Worm (Caenorhabditis elegans) whole organism, young adult: ENCODE results near the gene F57B1.6.

Experiments used
- B0336.3 ChIP-seq: fragments of 200-800 bp; sonication (Bioruptor generic); IDR thresholded peaks from 2 replicates; pipeline ENCODE4 v1.3.6; 2022; ENCODE audit warnings: missing genetic modification characterization, missing compliant biosample characterization
- C06A6.2 ChIP-seq: fragments of 200-800 bp; sonication (Bioruptor generic); conservative IDR thresholded peaks from 2 replicates; pipeline ENCODE4 v1.3.6; 2022; ENCODE audit warnings: missing genetic modification characterization, missing compliant biosample characterization
- F10E7.11 ChIP-seq: sonication (generic microtip); optimal IDR thresholded peaks from 2 replicates; lab custom pipeline; 2017; ENCODE audit warnings: mild to moderate bottlenecking, missing genetic modification characterization, moderate library complexity, missing compliant biosample characterization
- F23B12.7 ChIP-seq: sonication (generic microtip); optimal IDR thresholded peaks from 2 replicates; lab custom pipeline; 2017; ENCODE audit warnings: missing genetic modification characterization, mild to moderate bottlenecking, missing compliant biosample characterization, antibody characterized with exemption, moderate library complexity; ENCODE audit not compliant: insufficient read depth
- F37B4.10 ChIP-seq: fragments of 200-800 bp; sonication (Bioruptor generic); IDR thresholded peaks from 2 replicates; pipeline ENCODE4 v1.3.6; 2022; ENCODE audit warnings: missing genetic modification characterization, missing compliant biosample characterization
- K12H6.12 ChIP-seq: fragments of 200-800 bp; sonication (Bioruptor generic); optimal IDR thresholded peaks from 2 replicates; lab custom pipeline; 2018; ENCODE audit warnings: mild to moderate bottlenecking, missing genetic modification characterization, missing compliant biosample characterization
- T07F8.4 ChIP-seq: sonication (generic microtip); optimal IDR thresholded peaks from 2 replicates; lab custom pipeline; 2016; ENCODE audit warnings: mild to moderate bottlenecking, missing genetic modification characterization, moderate library complexity, missing compliant biosample characterization
- T26A5.8 ChIP-seq: sonication (generic microtip); optimal IDR thresholded peaks from 2 replicates; lab custom pipeline; 2016; ENCODE audit warnings: missing genetic modification characterization, missing compliant biosample characterization
- Y53G8AR.9 ChIP-seq: fragments of 200-800 bp; sonication (Bioruptor generic); conservative IDR thresholded peaks from 2 replicates; pipeline ENCODE4 v1.3.6; 2022; ENCODE audit warnings: missing genetic modification reagents, missing genetic modification characterization, missing compliant biosample characterization
- Y67H2A.10 ChIP-seq: fragments of 200-800 bp; sonication (Bioruptor generic); conservative IDR thresholded peaks from 2 replicates; pipeline ENCODE4 v1.3.6; 2022; ENCODE audit warnings: missing genetic modification reagents, missing genetic modification characterization, missing compliant biosample characterization
- ZK185.1 ChIP-seq: sonication (generic microtip); optimal IDR thresholded peaks from 2 replicates; lab custom pipeline; 2016; ENCODE audit warnings: mild to moderate bottlenecking, missing genetic modification characterization, missing compliant biosample characterization; ENCODE audit not compliant: poor library complexity, severe bottlenecking
- aptf-2 ChIP-seq: fragments of 200-800 bp; sonication (Bioruptor generic); conservative IDR thresholded peaks from 2 replicates; pipeline ENCODE4 v1.3.6; 2022; ENCODE audit warnings: missing genetic modification reagents, missing genetic modification characterization, missing compliant biosample characterization
- atf-7 ChIP-seq: sonication (generic microtip); optimal IDR thresholded peaks from 2 replicates; lab custom pipeline; 2017; ENCODE audit warnings: mild to moderate bottlenecking, missing genetic modification characterization, missing compliant biosample characterization
- athp-1 ChIP-seq: sonication (generic microtip); optimal IDR thresholded peaks from 2 replicates; lab custom pipeline; 2017; ENCODE audit warnings: mild to moderate bottlenecking, missing genetic modification characterization, missing compliant biosample characterization
- bed-2 ChIP-seq: fragments of 200-800 bp; sonication (Bioruptor generic); IDR thresholded peaks from 2 replicates; pipeline ENCODE4 v1.3.6; 2022; ENCODE audit warnings: missing genetic modification reagents, missing genetic modification characterization, missing compliant biosample characterization
- cebp-1 ChIP-seq, 2 experiments: fragments of 200-800 bp in 1 of 2; sonication (Bioruptor generic) in 1 of 2; sonication (generic microtip) in 1 of 2; IDR thresholded peaks in 1 of 2; optimal IDR thresholded peaks in 1 of 2; 2 replicates each; pipeline versions ENCODE4 v1.3.6 to Lab custom; 2017 to 2022; ENCODE audit warnings: missing compliant biosample characterization in 2 of 2, missing genetic modification characterization in 2 of 2, mild to moderate bottlenecking in 1 of 2, missing genetic modification reagents in 1 of 2, moderate library complexity in 1 of 2
- ceh-27 ChIP-seq: fragments of 200-800 bp; sonication (Bioruptor generic); optimal IDR thresholded peaks from 2 replicates; lab custom pipeline; 2018; ENCODE audit warnings: mild to moderate bottlenecking, missing genetic modification characterization, moderate library complexity, missing compliant biosample characterization
- ceh-40 ChIP-seq: fragments of 200-800 bp; sonication (Bioruptor generic); IDR thresholded peaks from 2 replicates; pipeline ENCODE4 v1.3.6; 2022; ENCODE audit warnings: missing genetic modification characterization, missing compliant biosample characterization
- ceh-58 ChIP-seq: fragments of 200-800 bp; sonication (Bioruptor generic); IDR thresholded peaks from 2 replicates; pipeline ENCODE4 v1.3.6; 2022; ENCODE audit warnings: missing genetic modification characterization, missing compliant biosample characterization
- ceh-79 ChIP-seq: sonication (generic microtip); optimal IDR thresholded peaks from 2 replicates; lab custom pipeline; 2017; ENCODE audit warnings: mild to moderate bottlenecking, missing genetic modification characterization, missing compliant biosample characterization
- chd-7 ChIP-seq: sonication (generic microtip); optimal IDR thresholded peaks from 2 replicates; lab custom pipeline; 2016; ENCODE audit warnings: mild to moderate bottlenecking, missing genetic modification characterization, moderate library complexity, missing compliant biosample characterization
- dox-1 ChIP-seq: fragments of 200-800 bp; sonication (Bioruptor generic); IDR thresholded peaks from 2 replicates; pipeline ENCODE4 v1.3.6; 2022; ENCODE audit warnings: missing genetic modification reagents, missing genetic modification characterization, missing compliant biosample characterization
- ekl-4 ChIP-seq: fragments of 200-800 bp; sonication (Bioruptor generic); IDR thresholded peaks from 2 replicates; pipeline ENCODE4 v1.3.6; 2022; ENCODE audit warnings: missing genetic modification reagents, missing genetic modification characterization, missing compliant biosample characterization
- ets-4 ChIP-seq: fragments of 200-800 bp; sonication (Bioruptor generic); optimal IDR thresholded peaks from 2 replicates; lab custom pipeline; 2018; ENCODE audit warnings: mild to moderate bottlenecking, missing genetic modification characterization, missing compliant biosample characterization
- fkh-3 ChIP-seq: sonication (generic microtip); optimal IDR thresholded peaks from 2 replicates; lab custom pipeline; 2016; ENCODE audit warnings: mild to moderate bottlenecking, missing genetic modification characterization, missing compliant biosample characterization
- him-1 ChIP-seq: sonication (generic microtip); optimal IDR thresholded peaks from 2 replicates; lab custom pipeline; 2016; ENCODE audit warnings: missing genotype, missing genetic modification reagents, missing genetic modification characterization, missing compliant biosample characterization
- hlh-12 ChIP-seq: sonication (generic microtip); optimal IDR thresholded peaks from 2 replicates; lab custom pipeline; 2016; ENCODE audit warnings: missing genetic modification characterization, missing compliant biosample characterization
- let-526 ChIP-seq: fragments of 200-800 bp; sonication (Bioruptor generic); IDR thresholded peaks from 2 replicates; pipeline ENCODE4 v1.3.6; 2022; ENCODE audit warnings: missing genetic modification reagents, missing genetic modification characterization, missing compliant biosample characterization
- let-607 ChIP-seq, 2 experiments: fragments of 200-800 bp in 1 of 2; sonication (Bioruptor generic) in 1 of 2; sonication (generic microtip) in 1 of 2; optimal IDR thresholded peaks; 2 replicates each; lab custom pipeline; 2016 to 2018; ENCODE audit warnings: mild to moderate bottlenecking in 2 of 2, missing compliant biosample characterization in 2 of 2, missing genetic modification characterization in 2 of 2, moderate library complexity in 2 of 2, missing genotype in 1 of 2
- lin-40 ChIP-seq: sonication (generic microtip); optimal IDR thresholded peaks from 2 replicates; lab custom pipeline; 2016; ENCODE audit warnings: missing genetic modification characterization, mild to moderate bottlenecking, missing compliant biosample characterization, missing genotype, missing genetic modification reagents
- lsy-27 ChIP-seq: sonication (generic microtip); optimal IDR thresholded peaks from 2 replicates; lab custom pipeline; 2017; ENCODE audit warnings: missing genetic modification characterization, mild to moderate bottlenecking, missing compliant biosample characterization, antibody characterized with exemption, missing genotype, borderline replicate concordance; ENCODE audit not compliant: insufficient read depth
- madf-8 ChIP-seq: fragments of 200-800 bp; sonication (Bioruptor generic); conservative IDR thresholded peaks from 2 replicates; pipeline ENCODE4 v1.3.6; 2022; ENCODE audit warnings: missing genetic modification reagents, missing genetic modification characterization, missing compliant biosample characterization
- mes-4 ChIP-seq: sonication (generic microtip); optimal IDR thresholded peaks from 2 replicates; lab custom pipeline; 2016; ENCODE audit warnings: missing genotype, missing genetic modification characterization, missing compliant biosample characterization
- mxl-1 ChIP-seq: sonication (generic microtip); optimal IDR thresholded peaks from 2 replicates; lab custom pipeline; 2016; ENCODE audit warnings: missing genetic modification characterization, missing compliant biosample characterization
- nhr-120 ChIP-seq: fragments of 200-800 bp; sonication (Bioruptor generic); IDR thresholded peaks from 2 replicates; pipeline ENCODE4 v1.3.6; 2022; ENCODE audit warnings: missing genetic modification characterization, missing compliant biosample characterization
- nhr-179 ChIP-seq: sonication (generic microtip); optimal IDR thresholded peaks from 2 replicates; lab custom pipeline; 2016; ENCODE audit warnings: mild to moderate bottlenecking, missing genetic modification characterization, missing compliant biosample characterization
- pha-4 ChIP-seq: fragments of 150-350 bp; sonication (generic microtip); optimal IDR thresholded peaks from 2 replicates; lab custom pipeline; 2014; ENCODE audit warnings: missing biosample characterization, missing genetic modification reagents, missing genetic modification characterization
- rec-8 ChIP-seq, 2 experiments: sonication (generic microtip); optimal IDR thresholded peaks; 2 replicates each; lab custom pipeline; 2016; ENCODE audit warnings: mild to moderate bottlenecking in 2 of 2, missing genetic modification characterization in 2 of 2, missing genetic modification reagents in 2 of 2, missing genotype in 2 of 2, missing biosample characterization in 1 of 2, missing compliant biosample characterization in 1 of 2, moderate library complexity in 1 of 2
- repo-1 ChIP-seq: sonication (generic microtip); optimal IDR thresholded peaks from 2 replicates; lab custom pipeline; 2017; ENCODE audit warnings: mild to moderate bottlenecking, missing genetic modification characterization, missing compliant biosample characterization
- snpc-1.3 ChIP-seq: sonication (generic microtip); optimal IDR thresholded peaks from 2 replicates; lab custom pipeline; 2017; ENCODE audit warnings: missing genetic modification characterization, mild to moderate bottlenecking, missing compliant biosample characterization, antibody characterized with exemption, moderate library complexity, missing genotype, missing genetic modification reagents; ENCODE audit not compliant: insufficient read depth
- snpc-4 ChIP-seq, 5 experiments: fragments of 150-350 bp in 1 of 5; sonication (generic microtip) in 4 of 5; optimal IDR thresholded peaks; 2 replicates each; lab custom pipeline; 2014 to 2018; ENCODE audit warnings: missing genetic modification characterization in 5 of 5, missing biosample characterization in 3 of 5, antibody characterized with exemption in 2 of 5, mild to moderate bottlenecking in 2 of 5, missing compliant biosample characterization in 2 of 5, missing genotype in 2 of 5, moderate library complexity in 2 of 5, missing genetic modification reagents in 1 of 5
- somi-1 ChIP-seq: fragments of 200-800 bp; sonication (Bioruptor generic); optimal IDR thresholded peaks from 2 replicates; lab custom pipeline; 2018; ENCODE audit warnings: mild to moderate bottlenecking, missing genetic modification characterization, missing compliant biosample characterization
- unc-62 ChIP-seq: fragments of 150-350 bp; optimal IDR thresholded peaks from 2 replicates; lab custom pipeline; 2014; ENCODE audit warnings: missing biosample characterization, missing genetic modification reagents, missing genetic modification characterization
- zfh-2 ChIP-seq: fragments of 200-800 bp; sonication (Bioruptor generic); conservative IDR thresholded peaks from 2 replicates; pipeline ENCODE4 v1.3.6; 2022; ENCODE audit warnings: missing genetic modification reagents, missing genetic modification characterization, missing compliant biosample characterization
- ztf-22 ChIP-seq: fragments of 200-800 bp; sonication (Bioruptor generic); optimal IDR thresholded peaks from 2 replicates; lab custom pipeline; 2018; ENCODE audit warnings: mild to moderate bottlenecking, missing genetic modification characterization, moderate library complexity, missing compliant biosample characterization
- ztf-26 ChIP-seq: sonication (generic microtip); optimal IDR thresholded peaks from 2 replicates; lab custom pipeline; 2017; ENCODE audit warnings: missing genetic modification characterization, missing compliant biosample characterization
- ztf-3 ChIP-seq: fragments of 200-800 bp; sonication (Bioruptor generic); optimal IDR thresholded peaks from 2 replicates; lab custom pipeline; 2018; ENCODE audit warnings: mild to moderate bottlenecking, missing genetic modification characterization, missing compliant biosample characterization

The F57B1.6 gene

DNA sequence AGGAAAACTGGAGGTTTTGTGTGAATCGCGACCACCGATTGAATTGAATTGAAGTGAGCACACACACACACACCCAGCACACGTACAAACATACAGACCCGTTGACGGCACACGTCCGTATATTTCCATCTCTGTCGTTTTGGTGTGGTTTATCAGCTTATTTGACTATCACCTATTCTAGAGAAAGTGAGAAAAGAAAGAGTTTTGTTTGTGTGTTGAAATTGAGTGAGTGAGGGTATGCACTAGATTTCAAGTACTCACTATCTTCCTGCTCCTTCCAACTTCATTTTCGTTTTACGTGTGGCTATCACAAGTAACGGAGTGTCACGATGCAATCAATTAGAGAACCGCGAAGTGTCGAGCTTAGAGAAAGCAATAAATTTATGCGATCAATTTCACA, 45.6 kb upstream of the F57B1.6 start:
- no peak for TF ChIP-seq athp-1 (tag; lab: Kevin White, UChicago)
- TF ChIP-seq let-526 (GFP tag; lab: Robert Waterston, UW): no peak
- TF ChIP-seq somi-1 (GFP tag; lab: Kevin White, UChicago): no peak
- no peak for TF ChIP-seq lsy-27
- TF ChIP-seq F10E7.11: no peak
- TF ChIP-seq nhr-120 (GFP tag; lab: Robert Waterston, UW): no peak
- TF ChIP-seq ceh-27 (GFP tag; lab: Kevin White, UChicago): no peak
- no peak for TF ChIP-seq mes-4 (tag; lab: Kevin White, UChicago)
- TF ChIP-seq let-607 (tag; optimal IDR thresholded peaks at IDR 0.05; lab: Kevin White, UChicago): peak; percentile 65 to 94
- TF ChIP-seq Y67H2A.10 (GFP tag; lab: Robert Waterston, UW): no peak
- no peak for TF ChIP-seq madf-8
- TF ChIP-seq F23B12.7 (tag; lab: Kevin White, UChicago): peak; percentile 63
- no peak for TF ChIP-seq him-1 (tag; lab: Kevin White, UChicago)
- TF ChIP-seq repo-1: peak; percentile 33
- no peak for TF ChIP-seq mxl-1 (tag; lab: Kevin White, UChicago)
- no peak for TF ChIP-seq ceh-79 (tag; lab: Kevin White, UChicago)
- no peak for TF ChIP-seq F37B4.10 (GFP tag; lab: Robert Waterston, UW)
- no peak for TF ChIP-seq ekl-4
- no peak for TF ChIP-seq pha-4
- TF ChIP-seq dox-1 (GFP tag; lab: Robert Waterston, UW): peak; percentile 58
- no peak for TF ChIP-seq T26A5.8 (tag; lab: Kevin White, UChicago)
- TF ChIP-seq B0336.3 (GFP tag; lab: Robert Waterston, UW): peak; percentile 25; the same call in 1 of the 2 replicates
- TF ChIP-seq zfh-2 (GFP tag; lab: Robert Waterston, UW): no peak
- TF ChIP-seq unc-62 (GFP tag; lab: Kevin White, UChicago): no peak
- TF ChIP-seq ztf-22: no peak
- TF ChIP-seq ceh-58 (GFP tag; lab: Robert Waterston, UW): no peak
- no peak for TF ChIP-seq Y53G8AR.9 (GFP tag; lab: Robert Waterston, UW)
- no peak for TF ChIP-seq bed-2
- peak; percentile 47 for TF ChIP-seq ets-4 (GFP tag; lab: Kevin White, UChicago)
- TF ChIP-seq snpc-4 (GFP tag; optimal IDR thresholded peaks at IDR 0.05; lab: Kevin White, UChicago): no peak
- TF ChIP-seq snpc-4 (tag; optimal IDR thresholded peaks at IDR 0.05; lab: Kevin White, UChicago): peak in 2 of 4 experiments; percentile 1 to 55
- no peak for TF ChIP-seq nhr-179
- TF ChIP-seq snpc-1.3 (tag; lab: Kevin White, UChicago): no peak
- TF ChIP-seq ceh-40 (GFP tag; lab: Robert Waterston, UW): no peak
- TF ChIP-seq aptf-2: no peak
- no peak for TF ChIP-seq K12H6.12 (tag; lab: Kevin White, UChicago)
- TF ChIP-seq C06A6.2 (GFP tag; lab: Robert Waterston, UW): no peak
- peak; percentile 54 for TF ChIP-seq atf-7 (tag; lab: Kevin White, UChicago)
- no peak for TF ChIP-seq fkh-3 (tag; lab: Kevin White, UChicago)
- TF ChIP-seq ztf-3: no peak
- no peak for TF ChIP-seq lin-40 (tag; lab: Kevin White, UChicago)
- TF ChIP-seq chd-7 (tag; lab: Kevin White, UChicago): no peak
- TF ChIP-seq rec-8 (tag; optimal IDR thresholded peaks at IDR 0.05; lab: Kevin White, UChicago): no peak
- no peak for TF ChIP-seq hlh-12 (tag; lab: Kevin White, UChicago)
- TF ChIP-seq ztf-26 (tag; lab: Kevin White, UChicago): no peak
- no peak for TF ChIP-seq ZK185.1 (tag; lab: Kevin White, UChicago)
- no peak for TF ChIP-seq cebp-1 (GFP tag; IDR thresholded peaks at IDR 0.05; lab: Robert Waterston, UW)
- no peak for TF ChIP-seq cebp-1 (tag; optimal IDR thresholded peaks at IDR 0.05; lab: Kevin White, UChicago)
- TF ChIP-seq T07F8.4 (tag; lab: Kevin White, UChicago): no peak
